Fruit fly (Drosophila melanogaster): ENCODE measurements around the gene peg.

DNA sequence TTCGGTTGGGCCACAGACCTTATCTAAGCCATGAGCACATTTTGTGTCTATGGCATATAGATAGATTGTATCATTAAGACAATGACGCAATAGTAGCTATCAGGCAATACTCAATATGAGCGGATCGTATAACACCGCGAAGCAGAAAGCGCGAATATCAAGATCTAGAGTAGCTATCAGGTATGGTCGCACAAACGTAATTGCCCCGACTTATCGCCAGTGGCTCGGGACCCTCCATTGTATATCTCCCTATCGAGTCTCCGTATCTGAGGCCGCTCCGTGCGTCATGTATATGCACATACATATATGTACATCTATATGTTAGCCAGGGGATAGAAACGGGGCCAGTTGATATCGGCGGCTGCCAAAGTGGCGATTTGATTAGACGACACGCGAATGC lies 38.4 kb downstream of the peg start:
- TF ChIP-seq Ets96B (tag; optimal IDR thresholded peaks at IDR 0.05) (no peak), Sox102F (GFP tag; optimal IDR thresholded peaks at IDR 0.05) (no peak), Hr38 (GFP tag; optimal IDR thresholded peaks at IDR 0.05) (no peak), Gug (GFP tag; IDR thresholded peaks at IDR 0.05) (no peak), CG6163 (GFP tag; IDR thresholded peaks at IDR 0.05) (no peak), CG8119 (GFP tag; IDR thresholded peaks at IDR 0.05) (no peak), OdsH (GFP tag; optimal IDR thresholded peaks at IDR 0.05) (no peak), Hr4 (GFP tag; optimal IDR thresholded peaks at IDR 0.05) (no peak), Met (GFP tag; optimal IDR thresholded peaks at IDR 0.05) (no peak), eg (GFP tag; IDR thresholded peaks at IDR 0.05) (no peak), CG6808 (GFP tag; optimal IDR thresholded peaks at IDR 0.05) (no peak), Eip93F (GFP tag; optimal IDR thresholded peaks at IDR 0.05) (no peak), CG34406 (GFP tag; optimal IDR thresholded peaks at IDR 0.05) (no peak)

All from whole organism, prepupa.